Worm (Caenorhabditis elegans) whole organism, late embryonic: Measurements from ENCODE around the gene fbxa-185.

Experiments
- ceh-18 ChIP-seq: sonication (generic microtip); optimal IDR thresholded peaks from 2 replicates; lab custom pipeline; 2016; ENCODE audit warnings: missing genetic modification characterization, missing compliant biosample characterization
- ceh-9 ChIP-seq: sonication (generic microtip); optimal IDR thresholded peaks from 2 replicates; lab custom pipeline; 2016; ENCODE audit warnings: mild to moderate bottlenecking, missing genetic modification characterization, inconsistent platforms, missing compliant biosample characterization
- che-1 ChIP-seq: sonication (generic microtip); optimal IDR thresholded peaks from 2 replicates; lab custom pipeline; 2016; ENCODE audit warnings: mild to moderate bottlenecking, missing genetic modification characterization, missing compliant biosample characterization
- eyg-1 ChIP-seq: sonication (generic microtip); optimal IDR thresholded peaks from 2 replicates; lab custom pipeline; 2016; ENCODE audit warnings: missing genotype, missing genetic modification characterization, missing compliant biosample characterization
- fkh-10 ChIP-seq: fragments of 150-350 bp; optimal IDR thresholded peaks from 2 replicates; lab custom pipeline; 2014; ENCODE audit warnings: missing biosample characterization, missing genetic modification reagents, missing genetic modification characterization
- fkh-6 ChIP-seq: sonication (generic microtip); optimal IDR thresholded peaks from 2 replicates; lab custom pipeline; 2016; ENCODE audit warnings: missing genetic modification characterization, missing compliant biosample characterization
- hlh-6 ChIP-seq: sonication (generic microtip); optimal IDR thresholded peaks from 2 replicates; lab custom pipeline; 2016; ENCODE audit warnings: missing genotype, missing genetic modification characterization, missing compliant biosample characterization
- pqm-1 ChIP-seq: sonication (generic microtip); optimal IDR thresholded peaks from 2 replicates; lab custom pipeline; 2016; ENCODE audit warnings: missing genetic modification characterization, missing compliant biosample characterization

DNA sequence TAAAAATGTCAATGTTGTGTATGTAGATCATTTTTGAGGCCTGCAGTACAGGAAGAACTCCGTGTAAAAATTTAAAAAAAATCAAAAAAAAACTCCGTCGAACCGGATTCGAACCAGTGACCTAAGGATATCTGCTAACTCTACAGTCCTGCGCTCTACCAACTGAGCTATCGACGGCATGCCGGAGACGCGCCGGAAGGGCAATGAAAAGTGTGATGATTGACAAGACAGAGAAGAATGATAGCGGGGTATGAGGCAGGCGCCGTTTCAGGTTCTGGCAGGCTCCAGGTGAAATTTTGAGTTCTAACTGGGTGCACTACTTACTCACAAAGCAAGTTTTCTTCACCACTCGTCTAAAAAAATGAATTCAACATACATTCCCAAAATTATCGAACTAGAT lies 13.7 kb upstream of the fbxa-185 start, which contains the start of gene srz-58:
- TF ChIP-seq che-1 (tag; lab: Kevin White, UChicago) (no peak), hlh-6 (no peak), eyg-1 (no peak), pqm-1 (tag; lab: Kevin White, UChicago) (no peak), ceh-9 (no peak), ceh-18 (no peak), fkh-10 (GFP tag; lab: Kevin White, UChicago) (no peak), fkh-6 (tag; lab: Kevin White, UChicago) (no peak)
